Worm (Caenorhabditis elegans): ENCODE measurements around the gene C46E10.3.

DNA sequence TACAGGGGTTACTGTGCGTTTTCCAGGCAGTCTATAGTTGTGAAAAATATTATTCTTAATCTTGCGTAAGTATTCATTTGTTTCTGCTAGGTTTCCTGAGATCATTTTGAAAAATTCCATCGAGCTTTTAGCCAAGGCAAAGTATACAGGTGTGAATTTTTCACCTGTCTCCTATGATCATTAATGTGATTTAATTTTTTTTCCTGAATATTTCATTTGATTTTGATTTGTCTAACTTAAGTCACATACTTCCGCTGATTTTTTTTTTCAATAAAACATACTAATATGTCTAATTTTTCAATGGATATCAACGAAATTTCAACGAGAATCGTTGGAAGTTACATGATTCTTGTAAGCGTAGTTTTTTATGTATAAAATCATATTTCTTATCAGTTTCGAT, 15.8 kb upstream of the C46E10.3 start, which contains the start of gene srx-108:
- TF ChIP-seq fkh-6 (tag; optimal IDR thresholded peaks at IDR 0.05) (no peak), pha-4 (tag; optimal IDR thresholded peaks at IDR 0.05) (no peak)

Measured in whole organism, late embryonic.